Worm (Caenorhabditis elegans) whole organism, L1 larva: Measurements from ENCODE around the gene ZK938.3.

Experiments used
- blmp-1 ChIP-seq: fragments of 150-350 bp; optimal IDR thresholded peaks from 2 replicates; lab custom pipeline; 2014; ENCODE audit warnings: missing biosample characterization, missing genetic modification characterization
- nhr-12 ChIP-seq: sonication (generic microtip); optimal IDR thresholded peaks from 2 replicates; lab custom pipeline; 2017; ENCODE audit warnings: missing biosample characterization, missing genetic modification characterization
- nhr-237 ChIP-seq: fragments of 150-350 bp; optimal IDR thresholded peaks from 2 replicates; lab custom pipeline; 2014; ENCODE audit warnings: missing biosample characterization, missing genetic modification characterization
- nhr-76 ChIP-seq: sonication (generic microtip); optimal IDR thresholded peaks from 2 replicates; lab custom pipeline; 2017; ENCODE audit warnings: missing biosample characterization, missing genetic modification characterization
- skn-1 ChIP-seq: fragments of 150-350 bp; optimal IDR thresholded peaks from 2 replicates; lab custom pipeline; 2014; ENCODE audit warnings: missing biosample characterization, missing genetic modification characterization
- snpc-4 ChIP-seq: fragments of 150-350 bp; optimal IDR thresholded peaks from 2 replicates; lab custom pipeline; 2014; ENCODE audit warnings: missing biosample characterization, missing genetic modification characterization
- unc-62 ChIP-seq: fragments of 150-350 bp; optimal IDR thresholded peaks from 2 replicates; lab custom pipeline; 2014; ENCODE audit warnings: missing biosample characterization, missing genetic modification reagents, missing genetic modification characterization

DNA sequence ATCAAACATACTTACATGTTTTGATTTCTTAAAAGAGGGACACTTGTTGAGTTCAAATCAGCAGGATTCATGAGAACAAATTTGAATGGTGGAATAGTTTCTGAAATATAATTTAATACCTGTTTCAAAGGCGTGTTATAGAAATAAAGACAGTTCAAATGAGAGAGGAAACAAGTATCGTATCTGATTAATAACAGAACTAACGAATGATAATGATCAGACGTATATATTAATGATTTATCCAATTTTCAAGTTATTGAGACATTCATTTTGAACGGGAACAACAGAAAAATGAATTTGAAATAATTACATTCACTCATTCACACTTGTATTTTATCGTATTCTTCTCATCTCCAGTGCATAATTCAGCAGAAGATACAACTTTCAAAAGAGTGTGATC is 21.9 kb upstream of the ZK938.3 start, which contains the start of gene chil-4:
- TF ChIP-seq nhr-237 (tag; lab: Kevin White, UChicago) = no peak
- TF ChIP-seq skn-1 = no peak
- no peak for TF ChIP-seq blmp-1 (tag; lab: Kevin White, UChicago)
- no peak for TF ChIP-seq snpc-4
- no peak for TF ChIP-seq unc-62 (GFP tag; lab: Kevin White, UChicago)
- no peak for TF ChIP-seq nhr-76
- no peak for TF ChIP-seq nhr-12 (tag; lab: Kevin White, UChicago)
